Worm (Caenorhabditis elegans): ENCODE measurements around the gene glr-7.

glr-7 gene

ce11 chrX:2433805-2434204 is 14.1 kb upstream of the glr-7 start:
- TF ChIP-seq cebp-1 (GFP tag; IDR thresholded peaks at IDR 0.05) (no peak), cebp-1 (tag; optimal IDR thresholded peaks at IDR 0.05) (peak; percentile 22), athp-1 (tag; optimal IDR thresholded peaks at IDR 0.05) (no peak), ceh-27 (GFP tag; optimal IDR thresholded peaks at IDR 0.05) (no peak), hlh-26 (GFP tag; conservative IDR thresholded peaks at IDR 0.05) (no peak), snpc-1.3 (tag; optimal IDR thresholded peaks at IDR 0.05; ENCODE audit: insufficient read depth) (no peak), nfya-2 (GFP tag; IDR thresholded peaks at IDR 0.05) (no peak), cebp-2 (GFP tag; IDR thresholded peaks at IDR 0.05) (no peak), madf-3 (GFP tag; IDR thresholded peaks at IDR 0.05) (no peak)

- TF ChIP-seq F57A8.1 (GFP tag; optimal IDR thresholded peaks at IDR 0.05) (no peak), F33H1.4 (GFP tag; IDR thresholded peaks at IDR 0.05) (no peak), F52B5.7 (tag; optimal IDR thresholded peaks at IDR 0.05) (no peak), lin-26 (GFP tag; IDR thresholded peaks at IDR 0.05) (0 out of 2 replicates have a peak, but pooled peaks have one; percentile 14), T26A5.8 (tag; optimal IDR thresholded peaks at IDR 0.05) (no peak), attf-6 (GFP tag; IDR thresholded peaks at IDR 0.05) (no peak), unc-62 (GFP tag; optimal IDR thresholded peaks at IDR 0.05) (no peak), let-526 (GFP tag; IDR thresholded peaks at IDR 0.05) (no peak), B0336.3 (GFP tag; IDR thresholded peaks at IDR 0.05) (no peak), sdz-38 (tag; optimal IDR thresholded peaks at IDR 0.05) (no peak), him-1 (tag; optimal IDR thresholded peaks at IDR 0.05) (no peak), hlh-26 (GFP tag; conservative IDR thresholded peaks at IDR 0.05) (no peak), nhr-27 (tag; optimal IDR thresholded peaks at IDR 0.05) (no peak), lin-54 (GFP tag; optimal IDR thresholded peaks at IDR 0.05) (no peak), attf-5 (GFP tag; optimal IDR thresholded peaks at IDR 0.05) (peak; percentile 47), ztf-28 (GFP tag; IDR thresholded peaks at IDR 0.05) (no peak), chd-7 (tag; optimal IDR thresholded peaks at IDR 0.05) (peak; percentile 3), rec-8 (tag; optimal IDR thresholded peaks at IDR 0.05) (no peak), aptf-3 (GFP tag; IDR thresholded peaks at IDR 0.05) (no peak), K12H6.12 (tag; optimal IDR thresholded peaks at IDR 0.05) (peak; percentile 54), ekl-4 (GFP tag; IDR thresholded peaks at IDR 0.05) (0 out of 2 replicates have a peak, but pooled peaks have one; percentile 26), nhr-80 (tag; optimal IDR thresholded peaks at IDR 0.05) (peak; percentile 91), ztf-6 (GFP tag; IDR thresholded peaks at IDR 0.05) (no peak), ztf-18 (tag; optimal IDR thresholded peaks at IDR 0.05) (peak; percentile 29), Y79H2A.3 (GFP tag; conservative IDR thresholded peaks at IDR 0.05) (no peak), egrh-3 (GFP tag; IDR thresholded peaks at IDR 0.05) (peak; percentile 93), B0035.1 (tag; optimal IDR thresholded peaks at IDR 0.05) (no peak), aptf-2 (GFP tag; conservative IDR thresholded peaks at IDR 0.05) (no peak), zfh-2 (GFP tag; conservative IDR thresholded peaks at IDR 0.05) (peak; percentile 98), lir-1 (GFP tag; conservative IDR thresholded peaks at IDR 0.05) (no peak), ZK185.1 (tag; optimal IDR thresholded peaks at IDR 0.05; ENCODE audit: poor library complexity, severe bottlenecking) (peak; percentile 6), efl-1 (GFP tag; optimal IDR thresholded peaks at IDR 0.05) (no peak), nfya-2 (GFP tag; IDR thresholded peaks at IDR 0.05) (no peak), ceh-40 (GFP tag; IDR thresholded peaks at IDR 0.05) (no peak), Y56A3A.18 (GFP tag; IDR thresholded peaks at IDR 0.05) (peak; percentile 52; the same call in 1 of the 2 replicates), lsy-27 (tag; optimal IDR thresholded peaks at IDR 0.05; ENCODE audit: borderline replicate concordance, insufficient read depth) (no peak), die-1 (tag; optimal IDR thresholded peaks at IDR 0.05) (no peak), snpc-3.4 (tag; optimal IDR thresholded peaks at IDR 0.05) (no peak), nhr-90 (tag; optimal IDR thresholded peaks at IDR 0.05) (peak; percentile 13), athp-1 (tag; optimal IDR thresholded peaks at IDR 0.05) (no peak), rcor-1 (GFP tag; IDR thresholded peaks at IDR 0.05) (no peak)
Measured at ce11 chrX:2432459-2432858, 12.8 kb upstream of the glr-7 start.
